Worm (Caenorhabditis elegans) whole organism, L3 larva: ENCODE results near the gene F13E9.9.

ENCODE experiments used
- ama-1 ChIP-seq: fragments of 150-350 bp; optimal IDR thresholded peaks from 2 replicates; lab custom pipeline; 2018
- ceh-16 ChIP-seq: sonication (generic microtip); optimal IDR thresholded peaks from 2 replicates; lab custom pipeline; 2017; ENCODE audit warnings: missing biosample characterization, missing genetic modification characterization
- daf-12 ChIP-seq: fragments of 150-350 bp; optimal IDR thresholded peaks from 2 replicates; lab custom pipeline; 2014; ENCODE audit warnings: missing biosample characterization, missing genetic modification reagents, missing genetic modification characterization
- elt-3 ChIP-seq, 3 experiments: fragments of 150-350 bp in 1 of 3; sonication (generic microtip) in 2 of 3; optimal IDR thresholded peaks; 2 replicates in 2 of 3; 4 replicates in 1 of 3; lab custom pipeline; 2014 to 2017; ENCODE audit warnings: missing biosample characterization in 3 of 3, missing genetic modification characterization in 3 of 3
- lin-15B ChIP-seq: fragments of 150-350 bp; optimal IDR thresholded peaks from 2 replicates; lab custom pipeline; 2014; ENCODE audit warnings: missing biosample characterization, missing genetic modification characterization
- lin-39 ChIP-seq: fragments of 150-350 bp; optimal IDR thresholded peaks from 2 replicates; lab custom pipeline; 2018; ENCODE audit warnings: missing biosample characterization, missing genetic modification reagents, missing genetic modification characterization
- nhr-11 ChIP-seq: fragments of 150-350 bp; optimal IDR thresholded peaks from 2 replicates; lab custom pipeline; 2014; ENCODE audit warnings: missing biosample characterization, missing genetic modification characterization
- nhr-237 ChIP-seq: fragments of 150-350 bp; optimal IDR thresholded peaks from 2 replicates; lab custom pipeline; 2014; ENCODE audit warnings: missing biosample characterization, missing genetic modification characterization
- nhr-25 ChIP-seq: sonication (generic microtip); optimal IDR thresholded peaks from 2 replicates; lab custom pipeline; 2017; ENCODE audit warnings: missing biosample characterization, missing genetic modification characterization
- pqm-1 ChIP-seq: fragments of 150-350 bp; optimal IDR thresholded peaks from 2 replicates; lab custom pipeline; 2017; ENCODE audit warnings: missing biosample characterization, missing genetic modification characterization, inconsistent platforms
- sea-2 ChIP-seq: fragments of 150-350 bp; sonication (generic microtip); optimal IDR thresholded peaks from 4 replicates; lab custom pipeline; 2014; ENCODE audit warnings: missing biosample characterization, missing genetic modification reagents, missing genetic modification characterization
- tbx-2 ChIP-seq: sonication (generic microtip); optimal IDR thresholded peaks from 2 replicates; lab custom pipeline; 2016; ENCODE audit warnings: mild to moderate bottlenecking, missing genetic modification characterization, missing compliant biosample characterization
- unc-62 ChIP-seq: fragments of 150-350 bp; sonication (generic microtip); optimal IDR thresholded peaks from 4 replicates; lab custom pipeline; 2014; ENCODE audit warnings: missing biosample characterization, missing genetic modification reagents, missing genetic modification characterization

ce11 chrIV:10861102-10861501, 37.9 kb downstream of the F13E9.9 start, which contains the start of gene rbm-22:
- TF ChIP-seq nhr-25 (tag; lab: Kevin White, UChicago) (no peak), elt-3 (tag; optimal IDR thresholded peaks at IDR 0.05; lab: Kevin White, UChicago) (no peak), lin-39 (tag; lab: Kevin White, UChicago) (no peak), pqm-1 (tag; lab: Kevin White, UChicago) (no peak), daf-12 (no peak), ceh-16 (tag; lab: Kevin White, UChicago) (no peak), nhr-11 (tag; lab: Kevin White, UChicago) (no peak), nhr-237 (tag; lab: Kevin White, UChicago) (no peak), sea-2 (GFP tag; lab: Kevin White, UChicago) (no peak), lin-15B (no peak), ama-1 (lab: Kevin White, UChicago) (no peak), unc-62 (GFP tag; lab: Kevin White, UChicago) (no peak), tbx-2 (tag; lab: Kevin White, UChicago) (no peak)
